Worm (Caenorhabditis elegans) whole organism, L1 larva: ENCODE data around the gene sru-13.

Experiments
- C16A3.4 ChIP-seq: fragments of 150-350 bp; optimal IDR thresholded peaks from 2 replicates; lab custom pipeline; 2014; ENCODE audit warnings: missing biosample characterization, missing genetic modification characterization
- F16B12.6 ChIP-seq: fragments of 150-350 bp; optimal IDR thresholded peaks from 2 replicates; lab custom pipeline; 2014; ENCODE audit warnings: missing biosample characterization, missing genetic modification characterization
- Y116A8C.19 ChIP-seq: sonication (generic microtip); optimal IDR thresholded peaks from 2 replicates; lab custom pipeline; 2016; ENCODE audit warnings: missing compliant biosample characterization, missing genetic modification characterization, borderline replicate concordance
- aly-2 ChIP-seq: fragments of 150-350 bp; optimal IDR thresholded peaks from 2 replicates; lab custom pipeline; 2014; ENCODE audit warnings: missing biosample characterization, missing genetic modification characterization
- blmp-1 ChIP-seq: fragments of 150-350 bp; optimal IDR thresholded peaks from 2 replicates; lab custom pipeline; 2014; ENCODE audit warnings: missing biosample characterization, missing genetic modification characterization
- ceh-90 ChIP-seq: sonication (generic microtip); optimal IDR thresholded peaks from 2 replicates; lab custom pipeline; 2016; ENCODE audit warnings: missing genetic modification characterization, missing compliant biosample characterization
- ces-1 ChIP-seq: fragments of 150-350 bp; optimal IDR thresholded peaks from 2 replicates; lab custom pipeline; 2014; ENCODE audit warnings: missing biosample characterization, missing genetic modification reagents, missing genetic modification characterization
- dsc-1 ChIP-seq: sonication (generic microtip); optimal IDR thresholded peaks from 2 replicates; lab custom pipeline; 2016; ENCODE audit warnings: mild to moderate bottlenecking, missing genetic modification characterization, missing compliant biosample characterization
- efl-1 ChIP-seq, 4 experiments: fragments of 150-350 bp; optimal IDR thresholded peaks in 3 of 4; peaks in 1 of 4; 1 replicate in 1 of 4; 2 replicates in 3 of 4; lab custom pipeline; 2014; ENCODE audit warnings: missing biosample characterization in 2 of 4, missing genetic modification characterization in 2 of 4, missing genetic modification reagents in 2 of 4
- efl-3 ChIP-seq: fragments of 200-800 bp; sonication (Bioruptor generic); optimal IDR thresholded peaks from 2 replicates; lab custom pipeline; 2018; ENCODE audit warnings: mild to moderate bottlenecking, missing genetic modification characterization, missing compliant biosample characterization
- egl-13 ChIP-seq: sonication (generic microtip); optimal IDR thresholded peaks from 2 replicates; lab custom pipeline; 2016; ENCODE audit warnings: missing genotype, missing genetic modification reagents, missing genetic modification characterization, missing compliant biosample characterization
- egl-27 ChIP-seq, 2 experiments: fragments of 150-350 bp in 1 of 2; sonication (generic microtip); optimal IDR thresholded peaks; 3 replicates each; lab custom pipeline; 2017 to 2018; ENCODE audit warnings: missing biosample characterization in 2 of 2, missing genetic modification characterization in 2 of 2, missing genetic modification reagents in 2 of 2
- elt-2 ChIP-seq: sonication (generic microtip); optimal IDR thresholded peaks from 2 replicates; lab custom pipeline; 2016; ENCODE audit warnings: missing genetic modification characterization, mild to moderate bottlenecking, inconsistent platforms, missing compliant biosample characterization, missing genetic modification reagents
- fkh-8 ChIP-seq: sonication (generic microtip); optimal IDR thresholded peaks from 2 replicates; lab custom pipeline; 2016; ENCODE audit warnings: mild to moderate bottlenecking, missing genetic modification characterization, missing compliant biosample characterization
- fos-1 ChIP-seq: fragments of 150-350 bp; optimal IDR thresholded peaks from 2 replicates; lab custom pipeline; 2014; ENCODE audit warnings: missing biosample characterization, missing genetic modification characterization
- hlh-4 ChIP-seq: sonication (generic microtip); optimal IDR thresholded peaks from 2 replicates; lab custom pipeline; 2016; ENCODE audit warnings: mild to moderate bottlenecking, missing genetic modification characterization, missing compliant biosample characterization
- hpl-2 ChIP-seq: fragments of 150-350 bp; optimal IDR thresholded peaks from 2 replicates; lab custom pipeline; 2014; ENCODE audit warnings: missing biosample characterization, missing genetic modification reagents, missing genetic modification characterization
- irx-1 ChIP-seq: sonication (generic microtip); optimal IDR thresholded peaks from 2 replicates; lab custom pipeline; 2016; ENCODE audit warnings: missing genetic modification characterization, missing compliant biosample characterization
- jun-1 ChIP-seq: fragments of 150-350 bp; optimal IDR thresholded peaks from 2 replicates; lab custom pipeline; 2014; ENCODE audit warnings: missing biosample characterization, missing genetic modification reagents, missing genetic modification characterization
- lin-13 ChIP-seq: fragments of 150-350 bp; optimal IDR thresholded peaks from 2 replicates; lab custom pipeline; 2014; ENCODE audit warnings: missing biosample characterization, missing genetic modification reagents, missing genetic modification characterization
- lin-14 ChIP-seq: fragments of 200-800 bp; sonication (Bioruptor generic); optimal IDR thresholded peaks from 2 replicates; lab custom pipeline; 2018; ENCODE audit warnings: mild to moderate bottlenecking, missing genetic modification characterization, moderate library complexity, missing compliant biosample characterization
- lin-39 ChIP-seq: fragments of 150-350 bp; optimal IDR thresholded peaks from 2 replicates; lab custom pipeline; 2014; ENCODE audit warnings: missing biosample characterization, missing genetic modification reagents, missing genetic modification characterization
- lsy-2 ChIP-seq, 2 experiments: fragments of 150-350 bp; optimal IDR thresholded peaks; 2 replicates each; lab custom pipeline; 2014; ENCODE audit warnings: missing biosample characterization in 2 of 2, missing genetic modification characterization in 2 of 2
- mdl-1 ChIP-seq, 2 experiments: fragments of 150-350 bp; optimal IDR thresholded peaks; 2 replicates each; lab custom pipeline; 2014 to 2017; ENCODE audit warnings: missing biosample characterization in 2 of 2, missing genetic modification characterization in 2 of 2, inconsistent platforms in 1 of 2
- mef-2 ChIP-seq: fragments of 150-350 bp; optimal IDR thresholded peaks from 2 replicates; lab custom pipeline; 2014; ENCODE audit warnings: missing biosample characterization, missing genetic modification characterization
- mep-1 ChIP-seq: fragments of 150-350 bp; optimal IDR thresholded peaks from 2 replicates; lab custom pipeline; 2014; ENCODE audit warnings: missing biosample characterization, missing genetic modification characterization
- nhr-11 ChIP-seq: fragments of 150-350 bp; optimal IDR thresholded peaks from 2 replicates; lab custom pipeline; 2014; ENCODE audit warnings: missing biosample characterization, missing genetic modification characterization
- nhr-12 ChIP-seq: sonication (generic microtip); optimal IDR thresholded peaks from 2 replicates; lab custom pipeline; 2017; ENCODE audit warnings: missing biosample characterization, missing genetic modification characterization
- nhr-19 ChIP-seq: fragments of 200-800 bp; sonication (Bioruptor generic); conservative IDR thresholded peaks from 2 replicates; pipeline ENCODE4 v1.3.6; 2022; ENCODE audit warnings: missing genetic modification characterization, missing compliant biosample characterization
- nhr-237 ChIP-seq: fragments of 150-350 bp; optimal IDR thresholded peaks from 2 replicates; lab custom pipeline; 2014; ENCODE audit warnings: missing biosample characterization, missing genetic modification characterization
- nhr-47 ChIP-seq: sonication (generic microtip); optimal IDR thresholded peaks from 2 replicates; lab custom pipeline; 2016; ENCODE audit warnings: mild to moderate bottlenecking, missing genetic modification characterization, moderate library complexity, missing compliant biosample characterization
- nhr-71 ChIP-seq: sonication (generic microtip); optimal IDR thresholded peaks from 2 replicates; lab custom pipeline; 2016; ENCODE audit warnings: mild to moderate bottlenecking, missing genetic modification characterization, moderate library complexity, missing compliant biosample characterization
- nhr-77 ChIP-seq: fragments of 150-350 bp; optimal IDR thresholded peaks from 2 replicates; lab custom pipeline; 2014; ENCODE audit warnings: missing biosample characterization, missing genetic modification characterization
- nhr-85 ChIP-seq: sonication (generic microtip); peaks from one replicate; lab custom pipeline; 2016; ENCODE audit warnings: missing genetic modification characterization, inconsistent platforms, missing compliant biosample characterization
- pax-3 ChIP-seq: fragments of 200-800 bp; sonication (Bioruptor generic); optimal IDR thresholded peaks from 2 replicates; lab custom pipeline; 2018; ENCODE audit warnings: mild to moderate bottlenecking, missing genetic modification characterization, moderate library complexity, missing compliant biosample characterization
- pqm-1 ChIP-seq: sonication (generic microtip); optimal IDR thresholded peaks from 3 replicates; lab custom pipeline; 2017; ENCODE audit warnings: missing biosample characterization, missing genetic modification characterization
- skn-1 ChIP-seq: fragments of 150-350 bp; optimal IDR thresholded peaks from 2 replicates; lab custom pipeline; 2014; ENCODE audit warnings: missing biosample characterization, missing genetic modification characterization
- snpc-4 ChIP-seq: fragments of 150-350 bp; optimal IDR thresholded peaks from 2 replicates; lab custom pipeline; 2014; ENCODE audit warnings: missing biosample characterization, missing genetic modification characterization
- snu-23 ChIP-seq: sonication (generic microtip); optimal IDR thresholded peaks from 2 replicates; lab custom pipeline; 2016; ENCODE audit warnings: missing genetic modification characterization, missing compliant biosample characterization
- sup-37 ChIP-seq: fragments of 200-800 bp; sonication (Bioruptor generic); optimal IDR thresholded peaks from 2 replicates; lab custom pipeline; 2018; ENCODE audit warnings: mild to moderate bottlenecking, missing genetic modification characterization, missing compliant biosample characterization
- swsn-7 ChIP-seq: sonication (generic microtip); optimal IDR thresholded peaks from 2 replicates; lab custom pipeline; 2016; ENCODE audit warnings: missing genetic modification characterization, missing compliant biosample characterization
- unc-130 ChIP-seq: fragments of 150-350 bp; optimal IDR thresholded peaks from 2 replicates; lab custom pipeline; 2017; ENCODE audit warnings: missing biosample characterization, missing genetic modification characterization, inconsistent platforms
- unc-30 ChIP-seq: sonication (generic microtip); optimal IDR thresholded peaks from 2 replicates; lab custom pipeline; 2017; ENCODE audit warnings: missing biosample characterization, missing genetic modification characterization
- unc-62 ChIP-seq: fragments of 150-350 bp; optimal IDR thresholded peaks from 2 replicates; lab custom pipeline; 2014; ENCODE audit warnings: missing biosample characterization, missing genetic modification reagents, missing genetic modification characterization
- unc-86 ChIP-seq: sonication (generic microtip); optimal IDR thresholded peaks from 2 replicates; lab custom pipeline; 2016; ENCODE audit warnings: missing genetic modification characterization, missing compliant biosample characterization
- vab-15 ChIP-seq: sonication (generic microtip); optimal IDR thresholded peaks from 2 replicates; lab custom pipeline; 2017; ENCODE audit warnings: missing genotype, mild to moderate bottlenecking, missing genetic modification characterization, missing compliant biosample characterization
- zag-1 ChIP-seq: fragments of 150-350 bp; optimal IDR thresholded peaks from 2 replicates; lab custom pipeline; 2014; ENCODE audit warnings: missing biosample characterization, missing genetic modification characterization

The sru-13 gene

ce11 chrIV:12565933-12566540 lies 43.6 kb upstream of the sru-13 start, which contains the start of gene eak-7:
Gene eak-7, minus strand, starts transcription at chrIV:12565983.
- TF ChIP-seq lin-39 (tag; lab: Kevin White, UChicago) (no peak), fos-1 (tag; lab: Kevin White, UChicago) (peak; percentile 46), mef-2 (tag; lab: Kevin White, UChicago) (no peak), ceh-90 (tag; lab: Kevin White, UChicago) (no peak), snu-23 (peak; percentile 27), irx-1 (no peak), dsc-1 (tag; lab: Kevin White, UChicago) (peak; percentile 86), fkh-8 (peak; percentile 55), Y116A8C.19 (no peak), efl-1 (optimal IDR thresholded peaks at IDR 0.05; lab: Kevin White, UChicago) (peak in 1 of 2 experiments; percentile 0), efl-1 (GFP tag; optimal IDR thresholded peaks at IDR 0.05 in 1 of 2; lab: Kevin White, UChicago) (peak in 1 of 2 experiments; percentile 68), unc-62 (GFP tag; lab: Kevin White, UChicago) (no peak), lin-14 (GFP tag; lab: Kevin White, UChicago) (peak; percentile 27), nhr-71 (tag; lab: Kevin White, UChicago) (no peak), skn-1 (tag; lab: Kevin White, UChicago) (no peak)

- no peak for TF ChIP-seq hlh-4 (tag; lab: Kevin White, UChicago)
- TF ChIP-seq nhr-11 (tag; lab: Kevin White, UChicago), result no peak
- TF ChIP-seq sup-37, result no peak
- no peak for TF ChIP-seq lsy-2 (tag; optimal IDR thresholded peaks at IDR 0.05; lab: Kevin White, UChicago)
- no peak for TF ChIP-seq swsn-7 (tag; lab: Kevin White, UChicago)
- no peak for TF ChIP-seq nhr-47
- no peak for TF ChIP-seq egl-27 (tag; optimal IDR thresholded peaks at IDR 0.05; lab: Kevin White, UChicago)
- TF ChIP-seq pqm-1, result no peak
Measured at ce11 chrIV:12560568-12560967, 38.1 kb upstream of the sru-13 start, which contains the start of gene snb-7. Gene snb-7, plus strand, starts transcription at chrIV:12560868.

- peak; percentile 97 for TF ChIP-seq F16B12.6
- TF ChIP-seq elt-2 (tag; lab: Kevin White, UChicago), result no peak
- peak; percentile 58 for TF ChIP-seq C16A3.4
- no peak for TF ChIP-seq pax-3 (tag; lab: Kevin White, UChicago)
- peak; percentile 84 for TF ChIP-seq nhr-85 (tag; lab: Kevin White, UChicago)
- TF ChIP-seq hlh-4 (tag; lab: Kevin White, UChicago), result no peak
- peak; percentile 15 for TF ChIP-seq unc-130 (tag; lab: Kevin White, UChicago)
- TF ChIP-seq nhr-77 (tag; lab: Kevin White, UChicago), result peak; percentile 18
- peak; percentile 38 for TF ChIP-seq unc-86 (tag; lab: Kevin White, UChicago)
- peak; percentile 48 for TF ChIP-seq fos-1 (tag; lab: Kevin White, UChicago)
- peak; percentile 5 for TF ChIP-seq nhr-237 (tag; lab: Kevin White, UChicago)
- peak; percentile 75 for TF ChIP-seq snu-23
- peak; percentile 47 for TF ChIP-seq ceh-90 (tag; lab: Kevin White, UChicago)
- no peak for TF ChIP-seq hpl-2 (GFP tag; lab: Kevin White, UChicago)
- no peak for TF ChIP-seq zag-1
- TF ChIP-seq snpc-4 (tag; lab: Kevin White, UChicago), result peak; percentile 30
- TF ChIP-seq lsy-2 (tag; optimal IDR thresholded peaks at IDR 0.05; lab: Kevin White, UChicago), result peak; percentile 86 to 87
- TF ChIP-seq egl-13 (tag; lab: Kevin White, UChicago), result peak; percentile 10
- TF ChIP-seq ces-1 (GFP tag; lab: Kevin White, UChicago), result no peak
- TF ChIP-seq efl-1 (optimal IDR thresholded peaks at IDR 0.05; lab: Kevin White, UChicago), result peak; percentile 98 to 100
- peak; percentile 99 to 100 for TF ChIP-seq efl-1 (GFP tag; optimal IDR thresholded peaks at IDR 0.05 in 1 of 2; lab: Kevin White, UChicago)
- peak; percentile 87 for TF ChIP-seq mep-1 (tag; lab: Kevin White, UChicago)
- peak; percentile 58 for TF ChIP-seq blmp-1 (tag; lab: Kevin White, UChicago)
- peak; percentile 69 for TF ChIP-seq lin-13 (GFP tag; lab: Kevin White, UChicago)
- peak in 1 of 2 experiments; percentile 47 for TF ChIP-seq mdl-1 (tag; optimal IDR thresholded peaks at IDR 0.05; lab: Kevin White, UChicago)
- peak; percentile 55 for TF ChIP-seq aly-2 (tag; lab: Kevin White, UChicago)
- TF ChIP-seq jun-1 (tag; lab: Kevin White, UChicago), result peak; percentile 44
- TF ChIP-seq vab-15 (tag; lab: Kevin White, UChicago), result no peak
- TF ChIP-seq nhr-19, result peak; percentile 66
- no peak for TF ChIP-seq nhr-12 (tag; lab: Kevin White, UChicago)
- TF ChIP-seq nhr-11 (tag; lab: Kevin White, UChicago), result peak; percentile 5
- no peak for TF ChIP-seq unc-62 (GFP tag; lab: Kevin White, UChicago)
- no peak for TF ChIP-seq unc-30
- TF ChIP-seq irx-1, result peak; percentile 56
- no peak for TF ChIP-seq efl-3 (GFP tag; lab: Kevin White, UChicago)
- TF ChIP-seq nhr-47, result peak; percentile 78
- peak; percentile 78 for TF ChIP-seq skn-1 (tag; lab: Kevin White, UChicago)
Measured at ce11 chrIV:12558925-12559450, 36.6 kb upstream of the sru-13 start, which contains the start of the genes ZK795.2 and ZK795.3. Gene ZK795.2, minus strand, starts transcription at chrIV:12558975. Gene ZK795.3, plus strand, starts transcription at chrIV:12559365.
